Worm (Caenorhabditis elegans): ENCODE results near the gene W04G3.11.
A peak's percentile ranks its signal among the peaks of the same experiment; 100 is the strongest.

Gene W04G3.11

ce11 chrX:11047183-11047582, 41.8 kb upstream of the W04G3.11 start, which contains the start of gene clc-1:
Gene clc-1, plus strand, starts transcription at chrX:11047446.
- TF ChIP-seq nhr-41 (GFP tag; IDR thresholded peaks at IDR 0.05) (no peak), hlh-11 (tag; optimal IDR thresholded peaks at IDR 0.05) (peak; percentile 85), T26A8.4 (GFP tag; IDR thresholded peaks at IDR 0.05) (no peak), mxl-3 (GFP tag; optimal IDR thresholded peaks at IDR 0.05) (no peak), nhr-25 (tag; optimal IDR thresholded peaks at IDR 0.05; ENCODE audit: borderline replicate concordance, insufficient read depth) (no peak), ceh-20 (GFP tag; IDR thresholded peaks at IDR 0.05) (peak; percentile 21; the same call in 1 of the 2 replicates), tag-97 (GFP tag; IDR thresholded peaks at IDR 0.05) (no peak), fos-1 (tag; optimal IDR thresholded peaks at IDR 0.05) (peak; percentile 27), dmd-6 (GFP tag; IDR thresholded peaks at IDR 0.05) (peak; percentile 93), pqm-1 (tag; optimal IDR thresholded peaks at IDR 0.05) (peak; percentile 97), lin-13 (GFP tag; optimal IDR thresholded peaks at IDR 0.05) (no peak), zfp-2 (tag; optimal IDR thresholded peaks at IDR 0.05) (no peak), nhr-42 (GFP tag; IDR thresholded peaks at IDR 0.05) (no peak), nhr-11 (tag; optimal IDR thresholded peaks at IDR 0.05) (no peak), D1046.2 (GFP tag; IDR thresholded peaks at IDR 0.05) (no peak), dmd-9 (GFP tag; IDR thresholded peaks at IDR 0.05) (no peak), nhr-6 (tag; optimal IDR thresholded peaks at IDR 0.05) (no peak), daf-16 (GFP tag; optimal IDR thresholded peaks at IDR 0.05) (peak in 1 of 2 experiments; percentile 37), daf-16 (tag; optimal IDR thresholded peaks at IDR 0.05) (peak; percentile 87), nhr-10 (tag; optimal IDR thresholded peaks at IDR 0.05) (no peak), lin-29 (GFP tag; IDR thresholded peaks at IDR 0.05) (no peak), zip-11 (GFP tag; IDR thresholded peaks at IDR 0.05) (no peak), nhr-77 (tag; optimal IDR thresholded peaks at IDR 0.05) (peak; percentile 46), snpc-4 (tag; optimal IDR thresholded peaks at IDR 0.05) (no peak), Y75B8A.6 (GFP tag; IDR thresholded peaks at IDR 0.05) (no peak), nhr-237 (tag; optimal IDR thresholded peaks at IDR 0.05) (no peak), egl-43 (GFP tag; IDR thresholded peaks at IDR 0.05) (no peak), tra-1 (GFP tag; IDR thresholded peaks at IDR 0.05) (peak; percentile 73; the same call in 1 of the 2 replicates), mep-1 (tag; optimal IDR thresholded peaks at IDR 0.05) (peak; percentile 12), php-3 (GFP tag; IDR thresholded peaks at IDR 0.05) (peak; percentile 57), nhr-48 (tag; optimal IDR thresholded peaks at IDR 0.05) (peak; percentile 15), ZK546.5 (tag; optimal IDR thresholded peaks at IDR 0.05) (no peak), mes-2 (tag; optimal IDR thresholded peaks at IDR 0.05; ENCODE audit: poor library complexity, severe bottlenecking) (no peak), spr-3 (GFP tag; optimal IDR thresholded peaks at IDR 0.05) (no peak), ceh-62 (tag; optimal IDR thresholded peaks at IDR 0.05) (no peak), spr-1 (tag; optimal IDR thresholded peaks at IDR 0.05) (no peak), lin-38 (GFP tag; IDR thresholded peaks at IDR 0.05) (no peak), set-16 (GFP tag; IDR thresholded peaks at IDR 0.05) (no peak), daf-19 (GFP tag; conservative IDR thresholded peaks at IDR 0.05) (no peak), dpl-1 (GFP tag; optimal IDR thresholded peaks at IDR 0.05) (no peak), unc-62 (GFP tag; optimal IDR thresholded peaks at IDR 0.05 in 1 of 2) (no peak), unc-62 (tag; optimal IDR thresholded peaks at IDR 0.05) (no peak), unc-130 (GFP tag; optimal IDR thresholded peaks at IDR 0.05) (no peak), ceh-44 (GFP tag; IDR thresholded peaks at IDR 0.05) (no peak), pha-4 (GFP tag; IDR thresholded peaks at IDR 0.05) (no peak), pha-4 (tag; optimal IDR thresholded peaks at IDR 0.05) (no peak), skn-1 (tag; optimal IDR thresholded peaks at IDR 0.05) (no peak), aly-2 (tag; optimal IDR thresholded peaks at IDR 0.05) (no peak), lsy-2 (tag; optimal IDR thresholded peaks at IDR 0.05) (no peak), nhr-76 (tag; optimal IDR thresholded peaks at IDR 0.05) (no peak), daf-12 (tag; optimal IDR thresholded peaks at IDR 0.05) (no peak), rbr-2 (tag; optimal IDR thresholded peaks at IDR 0.05) (no peak), cey-2 (tag; optimal IDR thresholded peaks at IDR 0.05; ENCODE audit: borderline replicate concordance, insufficient read depth) (no peak), dmd-8 (GFP tag; IDR thresholded peaks at IDR 0.05) (no peak)

Data from whole organism, L4 larva.